Fruit fly (Drosophila melanogaster) whole organism, embryonic: Measurements from ENCODE around the gene SmE.
A peak's percentile ranks its signal among the peaks of the same experiment; 100 is the strongest.

Experiments
- ATbp ChIP-seq: fragments of 200-800 bp; sonication (Bioruptor generic); optimal IDR thresholded peaks from 2 replicates; lab custom pipeline; 2017; ENCODE audit warnings: missing biosample characterization, mild to moderate bottlenecking, missing genetic modification characterization, missing genetic modification reagents
- Asciz ChIP-seq: fragments of 200-800 bp; sonication (Bioruptor generic); optimal IDR thresholded peaks from 2 replicates; lab custom pipeline; 2017; ENCODE audit warnings: missing biosample characterization, mild to moderate bottlenecking, missing genetic modification characterization, missing genetic modification reagents
- Bgb ChIP-seq: fragments of 200-800 bp; sonication (Bioruptor generic); IDR thresholded peaks from 2 replicates; pipeline ENCODE4 v1.3.6; 2022; ENCODE audit warnings: missing biosample characterization, missing genetic modification characterization; ENCODE audit not compliant: partially characterized antibody
- Blimp-1 ChIP-seq: fragments of 200-800 bp; sonication (Bioruptor generic); optimal IDR thresholded peaks from 3 replicates; lab custom pipeline; 2018; ENCODE audit warnings: missing biosample characterization, missing genetic modification characterization, mild to moderate bottlenecking, moderate library complexity, missing genetic modification reagents
- CG1024 ChIP-seq: fragments of 200-800 bp; sonication (Bioruptor generic); IDR thresholded peaks from 2 replicates; pipeline ENCODE4 v1.3.6; 2022; ENCODE audit warnings: missing biosample characterization, missing genetic modification characterization
- CG12769 ChIP-seq: fragments of 200-800 bp; sonication (Bioruptor generic); optimal IDR thresholded peaks from 2 replicates; lab custom pipeline; 2019; ENCODE audit warnings: missing biosample characterization, mild to moderate bottlenecking, missing genetic modification characterization, moderate library complexity
- CG14965 ChIP-seq: fragments of 200-800 bp; sonication (Bioruptor generic); optimal IDR thresholded peaks from 2 replicates; lab custom pipeline; 2016; ENCODE audit warnings: missing biosample characterization, missing genetic modification characterization, borderline replicate concordance
- CG2889 ChIP-seq: fragments of 200-800 bp; sonication (Bioruptor generic); IDR thresholded peaks from 3 replicates; pipeline ENCODE4 v1.3.6; 2022; ENCODE audit warnings: missing biosample characterization, missing genetic modification characterization
- CG3065 ChIP-seq: fragments of 200-800 bp; sonication (Bioruptor generic); optimal IDR thresholded peaks from 2 replicates; lab custom pipeline; 2016; ENCODE audit warnings: missing biosample characterization, missing genetic modification characterization
- CG3163 ChIP-seq: fragments of 200-800 bp; sonication (Bioruptor generic); optimal IDR thresholded peaks from 3 replicates; lab custom pipeline; 2016; ENCODE audit warnings: missing biosample characterization, missing genetic modification characterization
- CG34224 ChIP-seq: fragments of 200-800 bp; sonication (Bioruptor generic); IDR thresholded peaks from 3 replicates; pipeline ENCODE4 v1.3.6; 2022; ENCODE audit warnings: missing biosample characterization, missing genetic modification characterization; ENCODE audit not compliant: partially characterized antibody
- CG5245 ChIP-seq: fragments of 200-800 bp; sonication (Bioruptor generic); optimal IDR thresholded peaks from 3 replicates; lab custom pipeline; 2016; ENCODE audit warnings: missing biosample characterization, missing genetic modification characterization
- CG6654 ChIP-seq: fragments of 200-800 bp; sonication (Bioruptor generic); optimal IDR thresholded peaks from 2 replicates; lab custom pipeline; 2017; ENCODE audit warnings: missing biosample characterization, mild to moderate bottlenecking, missing genetic modification characterization
- CG9932 ChIP-seq: fragments of 200-800 bp; sonication (Bioruptor generic); IDR thresholded peaks from 2 replicates; pipeline ENCODE4 v1.3.6; 2022; ENCODE audit warnings: missing biosample characterization, missing genetic modification characterization
- CoRest ChIP-seq: fragments of 200-800 bp; sonication (Bioruptor generic); optimal IDR thresholded peaks from 3 replicates; lab custom pipeline; 2018; ENCODE audit warnings: missing biosample characterization, mild to moderate bottlenecking, missing genetic modification characterization, moderate library complexity
- Dip2 ChIP-seq: fragments of 200-800 bp; sonication (Bioruptor generic); IDR thresholded peaks from 2 replicates; pipeline ENCODE4 v1.3.6; 2022; ENCODE audit warnings: missing biosample characterization, missing genetic modification characterization
- Dp ChIP-seq: fragments of 200-800 bp; sonication (Bioruptor generic); optimal IDR thresholded peaks from 2 replicates; lab custom pipeline; 2018; ENCODE audit warnings: missing biosample characterization, mild to moderate bottlenecking, missing genetic modification characterization, moderate library complexity
- Dref ChIP-seq: fragments of 200-800 bp; sonication (Bioruptor generic); IDR thresholded peaks from 2 replicates; pipeline ENCODE4 v1.3.6; 2022; ENCODE audit warnings: missing biosample characterization, missing genetic modification characterization
- E2f1 ChIP-seq: fragments of 200-800 bp; sonication (Bioruptor generic); IDR thresholded peaks from 2 replicates; pipeline ENCODE4 v1.3.6; 2022; ENCODE audit warnings: missing biosample characterization, missing genetic modification characterization
- GATAe ChIP-seq: fragments of 200-800 bp; sonication (Bioruptor generic); conservative IDR thresholded peaks from 2 replicates; pipeline ENCODE4 v1.3.6; 2022; ENCODE audit warnings: missing biosample characterization, missing genetic modification characterization
- Hand ChIP-seq: fragments of 200-800 bp; sonication (Bioruptor generic); optimal IDR thresholded peaks from 2 replicates; lab custom pipeline; 2017; ENCODE audit warnings: mild to moderate bottlenecking, missing biosample characterization, missing genetic modification reagents, missing genetic modification characterization
- MBD-R2 ChIP-seq: fragments of 200-800 bp; sonication (Bioruptor generic); IDR thresholded peaks from 2 replicates; pipeline ENCODE4 v1.3.6; 2022; ENCODE audit warnings: missing biosample characterization, missing genetic modification characterization
- Myb ChIP-seq: fragments of 200-800 bp; sonication (Bioruptor generic); optimal IDR thresholded peaks from 2 replicates; lab custom pipeline; 2016; ENCODE audit warnings: missing biosample characterization, missing genetic modification characterization
- NC2β ChIP-seq: fragments of 200-800 bp; sonication (Bioruptor generic); optimal IDR thresholded peaks from 2 replicates; lab custom pipeline; 2016; ENCODE audit warnings: missing biosample characterization, missing genetic modification characterization
- NFAT ChIP-seq: fragments of 200-800 bp; sonication (Bioruptor generic); IDR thresholded peaks from 2 replicates; pipeline ENCODE4 v1.3.6; 2022; ENCODE audit warnings: missing biosample characterization, missing genetic modification characterization
- Optix ChIP-seq: fragments of 200-800 bp; sonication (Bioruptor generic); IDR thresholded peaks from 3 replicates; pipeline ENCODE4 v1.3.6; 2022; ENCODE audit warnings: missing biosample characterization, missing genetic modification characterization
- Six4 ChIP-seq: fragments of 200-800 bp; sonication (Bioruptor generic); optimal IDR thresholded peaks from 2 replicates; lab custom pipeline; 2016; ENCODE audit warnings: missing biosample characterization, missing genetic modification characterization
- Sox100B ChIP-seq: fragments of 200-800 bp; sonication (Bioruptor generic); optimal IDR thresholded peaks from 3 replicates; lab custom pipeline; 2018; ENCODE audit warnings: missing biosample characterization, mild to moderate bottlenecking, missing genetic modification characterization
- Stat92E ChIP-seq, 3 experiments: fragments of >200 bp in 2 of 3; fragments of 200-800 bp in 1 of 3; sonication (Bioruptor generic) in 1 of 3; optimal IDR thresholded peaks; 2 replicates each; lab custom pipeline; 2017 to 2019; ENCODE audit warnings: missing biosample characterization in 3 of 3, missing genetic modification characterization in 3 of 3, mild to moderate bottlenecking in 1 of 3, moderate library complexity in 1 of 3
- aop ChIP-seq: fragments of 200-800 bp; sonication (Bioruptor generic); IDR thresholded peaks from 2 replicates; pipeline ENCODE4 v1.3.6; 2022; ENCODE audit warnings: missing biosample characterization, missing genetic modification characterization
- bcd ChIP-seq: fragments of 200-800 bp; sonication (Bioruptor generic); optimal IDR thresholded peaks from 2 replicates; lab custom pipeline; 2017; ENCODE audit warnings: missing biosample characterization, mild to moderate bottlenecking, missing genetic modification characterization
- caup ChIP-seq: fragments of 200-800 bp; sonication (Bioruptor generic); optimal IDR thresholded peaks from 3 replicates; lab custom pipeline; 2017; ENCODE audit warnings: missing biosample characterization, mild to moderate bottlenecking, missing genetic modification characterization, moderate library complexity; ENCODE audit not compliant: severe bottlenecking
- chinmo ChIP-seq: fragments of 200-800 bp; sonication (Bioruptor generic); IDR thresholded peaks from 4 replicates; pipeline ENCODE4 v1.3.6; 2022; ENCODE audit warnings: missing biosample characterization, missing genetic modification characterization; ENCODE audit not compliant: partially characterized antibody
- crol ChIP-seq: fragments of 200-800 bp; sonication (Bioruptor generic); IDR thresholded peaks from 2 replicates; pipeline ENCODE4 v1.3.6; 2022; ENCODE audit warnings: missing biosample characterization, missing genetic modification characterization
- eve ChIP-seq, 2 experiments: fragments of >200 bp; optimal IDR thresholded peaks; 2 replicates each; lab custom pipeline; 2017; ENCODE audit warnings: missing biosample characterization in 2 of 2, missing genetic modification characterization in 2 of 2
- eyg ChIP-seq: fragments of 200-800 bp; sonication (Bioruptor generic); optimal IDR thresholded peaks from 3 replicates; lab custom pipeline; 2016; ENCODE audit warnings: missing biosample characterization, missing genetic modification characterization
- fru ChIP-seq: fragments of >200 bp; optimal IDR thresholded peaks from 2 replicates; lab custom pipeline; 2017
- gro ChIP-seq: fragments of 200-800 bp; sonication (Bioruptor generic); optimal IDR thresholded peaks from 2 replicates; lab custom pipeline; 2016; ENCODE audit warnings: missing biosample characterization, missing genetic modification characterization
- gsb-n ChIP-seq: fragments of 200-800 bp; sonication (Bioruptor generic); optimal IDR thresholded peaks from 3 replicates; lab custom pipeline; 2018; ENCODE audit warnings: missing biosample characterization, mild to moderate bottlenecking, missing genetic modification characterization
- kah ChIP-seq: fragments of 200-800 bp; sonication (Bioruptor generic); optimal IDR thresholded peaks from 2 replicates; lab custom pipeline; 2018; ENCODE audit warnings: missing biosample characterization, mild to moderate bottlenecking, missing genetic modification characterization
- kni ChIP-seq: fragments of 200-800 bp; sonication (Bioruptor generic); optimal IDR thresholded peaks from 3 replicates; lab custom pipeline; 2017; ENCODE audit warnings: mild to moderate bottlenecking, missing biosample characterization, missing genetic modification reagents, missing genetic modification characterization
- maf-S ChIP-seq: fragments of 200-800 bp; sonication (Bioruptor generic); optimal IDR thresholded peaks from 2 replicates; lab custom pipeline; 2016; ENCODE audit warnings: missing biosample characterization, missing genetic modification characterization
- mld ChIP-seq: fragments of 200-800 bp; sonication (Bioruptor generic); IDR thresholded peaks from 3 replicates; pipeline ENCODE4 v1.3.6; 2022; ENCODE audit warnings: missing biosample characterization, missing genetic modification characterization; ENCODE audit not compliant: partially characterized antibody
- nau ChIP-seq: fragments of 200-800 bp; sonication (Bioruptor generic); optimal IDR thresholded peaks from 3 replicates; lab custom pipeline; 2017; ENCODE audit warnings: missing biosample characterization, mild to moderate bottlenecking, missing genetic modification characterization, missing genetic modification reagents
- nom ChIP-seq: fragments of 200-800 bp; sonication (Bioruptor generic); optimal IDR thresholded peaks from 2 replicates; lab custom pipeline; 2017; ENCODE audit warnings: missing biosample characterization, missing genetic modification characterization, mild to moderate bottlenecking, moderate library complexity, missing genetic modification reagents
- pb ChIP-seq: fragments of 200-800 bp; sonication (Bioruptor generic); optimal IDR thresholded peaks from 3 replicates; lab custom pipeline; 2016; ENCODE audit warnings: missing biosample characterization, missing genetic modification characterization
- stc ChIP-seq: fragments of 200-800 bp; sonication (Bioruptor generic); IDR thresholded peaks from 2 replicates; pipeline ENCODE4 v1.3.6; 2022; ENCODE audit warnings: missing biosample characterization, missing genetic modification characterization
- tio ChIP-seq: fragments of 200-800 bp; sonication (Bioruptor generic); optimal IDR thresholded peaks from 2 replicates; lab custom pipeline; 2017; ENCODE audit warnings: missing biosample characterization, missing genetic modification characterization, inconsistent platforms
- tll ChIP-seq, 2 experiments: fragments of 200-800 bp in 1 of 2; fragments of >200 bp in 1 of 2; sonication (Bioruptor generic) in 1 of 2; optimal IDR thresholded peaks; 2 replicates each; lab custom pipeline; 2017 to 2019; ENCODE audit warnings: missing biosample characterization in 2 of 2, missing genetic modification characterization in 2 of 2, mild to moderate bottlenecking in 1 of 2, moderate library complexity in 1 of 2
- ttk ChIP-seq: fragments of 200-800 bp; sonication (Bioruptor generic); IDR thresholded peaks from 2 replicates; pipeline ENCODE4 v2.1.2; 2022; ENCODE audit warnings: missing biosample characterization, missing genetic modification characterization
- twi ChIP-seq: fragments of 200-800 bp; optimal IDR thresholded peaks from 2 replicates; lab custom pipeline; 2019; ENCODE audit warnings: missing biosample characterization, mild to moderate bottlenecking, missing genetic modification characterization, moderate library complexity

Gene SmE

dm6 chr2L:7880458-7880857 lies 4.8 kb downstream of the SmE start:
- TF ChIP-seq Stat92E (GFP tag; optimal IDR thresholded peaks at IDR 0.05; lab: Kevin White, UChicago) (no peak), GATAe (GFP tag; lab: Robert Waterston, UW) (no peak), mld (GFP tag; lab: Robert Waterston, UW) (no peak), nau (no peak), nom (GFP tag; lab: Kevin White, UChicago) (peak; percentile 69), NC2β (GFP tag; lab: Kevin White, UChicago) (no peak), fru (lab: Kevin White, UChicago) (no peak), maf-S (GFP tag; lab: Kevin White, UChicago) (no peak), aop (GFP tag; lab: Robert Waterston, UW) (no peak), kni (peak; percentile 1), eve (GFP tag; optimal IDR thresholded peaks at IDR 0.05; lab: Kevin White, UChicago) (no peak), caup (GFP tag; lab: Kevin White, UChicago) (no peak), kah (no peak), ttk (GFP tag; lab: Robert Waterston, UW) (no peak), eyg (GFP tag; lab: Kevin White, UChicago) (no peak), gro (GFP tag; lab: Kevin White, UChicago) (no peak), Six4 (GFP tag; lab: Kevin White, UChicago) (no peak), gsb-n (peak; percentile 63), CG3065 (GFP tag; lab: Kevin White, UChicago) (no peak), Hand (GFP tag; lab: Kevin White, UChicago) (no peak), CG2889 (no peak), twi (no peak), tio (no peak), CG14965 (GFP tag; lab: Kevin White, UChicago) (no peak), crol (0 out of 2 replicates have a peak, but pooled peaks have one; percentile 17), Myb (GFP tag; lab: Kevin White, UChicago) (no peak), CG6654 (GFP tag; lab: Kevin White, UChicago) (no peak), Dref (GFP tag; lab: Robert Waterston, UW) (no peak), CG34224 (GFP tag; lab: Robert Waterston, UW) (peak; percentile 19; the same call in 1 of the 3 replicates), CG5245 (GFP tag; lab: Kevin White, UChicago) (no peak), Dip2 (GFP tag; lab: Robert Waterston, UW) (no peak), NFAT (GFP tag; lab: Robert Waterston, UW) (no peak), chinmo (GFP tag; lab: Robert Waterston, UW) (peak; percentile 80; the same call in 2 of the 4 replicates), Sox100B (GFP tag; lab: Kevin White, UChicago) (no peak), E2f1 (GFP tag; lab: Robert Waterston, UW) (no peak), Optix (GFP tag; lab: Robert Waterston, UW) (no peak), pb (GFP tag; lab: Kevin White, UChicago) (no peak), CG3163 (GFP tag; lab: Kevin White, UChicago) (peak; percentile 84), MBD-R2 (no peak), bcd (GFP tag; lab: Kevin White, UChicago) (no peak), CG12769 (tag; lab: Kevin White, UChicago) (peak; percentile 71), stc (GFP tag; lab: Robert Waterston, UW) (no peak), Asciz (GFP tag; lab: Kevin White, UChicago) (no peak), tll (GFP tag; optimal IDR thresholded peaks at IDR 0.05; lab: Kevin White, UChicago) (no peak), CG1024 (GFP tag; lab: Robert Waterston, UW) (no peak), Dp (GFP tag; lab: Kevin White, UChicago) (no peak), Blimp-1 (GFP tag; lab: Kevin White, UChicago) (peak; percentile 98), ATbp (GFP tag; lab: Kevin White, UChicago) (no peak), CoRest (tag; lab: Kevin White, UChicago) (no peak), Bgb (GFP tag; lab: Robert Waterston, UW) (no peak), CG9932 (GFP tag; lab: Robert Waterston, UW) (no peak)
